Fruit fly (Drosophila melanogaster): ENCODE measurements around the gene Skel.

The Skel gene

dm6 chr3R:10699020-10699951 lies 12.5 kb downstream of the Skel start (continued):
- no peak for TF ChIP-seq CG12942 (GFP tag; optimal IDR thresholded peaks at IDR 0.05)
- TF ChIP-seq CG12155 (GFP tag; optimal IDR thresholded peaks at IDR 0.05): peak; percentile 25
- no peak for TF ChIP-seq pros (GFP tag; optimal IDR thresholded peaks at IDR 0.05)
- TF ChIP-seq sug (tag; optimal IDR thresholded peaks at IDR 0.05): peak; percentile 79
- TF ChIP-seq mam (GFP tag; optimal IDR thresholded peaks at IDR 0.05): peak; percentile 13
- no peak for TF ChIP-seq HLH4C (GFP tag; IDR thresholded peaks at IDR 0.05; ENCODE audit: partially characterized antibody)
- TF ChIP-seq aop (GFP tag; IDR thresholded peaks at IDR 0.05): no peak
- peak; percentile 51; the same call in 1 of the 3 replicates for TF ChIP-seq row (GFP tag; IDR thresholded peaks at IDR 0.05)
- peak; percentile 5 for TF ChIP-seq shn (GFP tag; optimal IDR thresholded peaks at IDR 0.05)
- TF ChIP-seq CG7987 (GFP tag; optimal IDR thresholded peaks at IDR 0.05): peak; percentile 12
- TF ChIP-seq Mes4 (GFP tag; optimal IDR thresholded peaks at IDR 0.05): no peak
- no peak for TF ChIP-seq jing (GFP tag; optimal IDR thresholded peaks at IDR 0.05)
- TF ChIP-seq odd (GFP tag; optimal IDR thresholded peaks at IDR 0.05): peak; percentile 9
- peak; percentile 72 for TF ChIP-seq cwo (GFP tag; optimal IDR thresholded peaks at IDR 0.05)
- peak; percentile 52; the same call in 1 of the 2 replicates for TF ChIP-seq CG32532 (GFP tag; IDR thresholded peaks at IDR 0.05)
- peak; percentile 86 for TF ChIP-seq sens (GFP tag)
- no peak for TF ChIP-seq Sox100B (GFP tag; optimal IDR thresholded peaks at IDR 0.05)
- TF ChIP-seq CG7372 (GFP tag; IDR thresholded peaks at IDR 0.05): no peak
- no peak for TF ChIP-seq Bteb2 (GFP tag; optimal IDR thresholded peaks at IDR 0.05)
- TF ChIP-seq wdn (GFP tag; IDR thresholded peaks at IDR 0.05): no peak
- TF ChIP-seq CG2116 (GFP tag; optimal IDR thresholded peaks at IDR 0.05): no peak
- no peak for TF ChIP-seq Drgx (GFP tag; IDR thresholded peaks at IDR 0.05)
- TF ChIP-seq CG13296 (GFP tag; optimal IDR thresholded peaks at IDR 0.05): peak; percentile 36
- TF ChIP-seq CG13424 (tag; optimal IDR thresholded peaks at IDR 0.05): no peak
- TF ChIP-seq CG6791 (GFP tag; IDR thresholded peaks at IDR 0.05; ENCODE audit: partially characterized antibody): no peak
- TF ChIP-seq tll (GFP tag; optimal IDR thresholded peaks at IDR 0.05): peak in 1 of 2 experiments; percentile 24
- peak; percentile 23; the same call in 2 of the 3 replicates for TF ChIP-seq so (GFP tag; IDR thresholded peaks at IDR 0.05)
- no peak for TF ChIP-seq hbn (GFP tag; IDR thresholded peaks at IDR 0.05; ENCODE audit: partially characterized antibody)
- TF ChIP-seq Nf-YC (tag; optimal IDR thresholded peaks at IDR 0.05): no peak
- no peak for TF ChIP-seq CG11560 (tag; IDR thresholded peaks at IDR 0.05)
- TF ChIP-seq CG3281 (GFP tag; optimal IDR thresholded peaks at IDR 0.05): peak; percentile 58
- TF ChIP-seq ase (GFP tag; IDR thresholded peaks at IDR 0.05): no peak
- peak; percentile 32 for TF ChIP-seq Dek (tag; optimal IDR thresholded peaks at IDR 0.05)
- TF ChIP-seq zf30C (GFP tag; optimal IDR thresholded peaks at IDR 0.05): no peak
- no peak for TF ChIP-seq C15 (GFP tag; IDR thresholded peaks at IDR 0.05)
- peak; percentile 2 for TF ChIP-seq CG15514 (GFP tag; optimal IDR thresholded peaks at IDR 0.05)
- TF ChIP-seq sd (tag; optimal IDR thresholded peaks at IDR 0.05): peak; percentile 79
- TF ChIP-seq D19B (GFP tag; optimal IDR thresholded peaks at IDR 0.05): peak; percentile 0
- TF ChIP-seq CG1792 (GFP tag; optimal IDR thresholded peaks at IDR 0.05): peak; percentile 5
- peak; percentile 36 for TF ChIP-seq CG15269 (tag; optimal IDR thresholded peaks at IDR 0.05)
- TF ChIP-seq CG16813 (GFP tag; IDR thresholded peaks at IDR 0.05; ENCODE audit: partially characterized antibody): no peak
- peak; percentile 40; the same call in 1 of the 2 replicates for TF ChIP-seq CG9932 (GFP tag; IDR thresholded peaks at IDR 0.05)
- TF ChIP-seq ab (GFP tag; optimal IDR thresholded peaks at IDR 0.05): no peak
- no peak for TF ChIP-seq Dip3 (GFP tag; optimal IDR thresholded peaks at IDR 0.05)
- TF ChIP-seq eve (GFP tag; optimal IDR thresholded peaks at IDR 0.05): no peak
- no peak for TF ChIP-seq Ets97D (GFP tag; optimal IDR thresholded peaks at IDR 0.05)
- TF ChIP-seq CG10209 (GFP tag; optimal IDR thresholded peaks at IDR 0.05): no peak
- TF ChIP-seq CG7786 (GFP tag; optimal IDR thresholded peaks at IDR 0.05): peak; percentile 27

All from whole organism, embryonic.